Worm (Caenorhabditis elegans) whole organism, L3 larva: ENCODE measurements around the gene W04E12.2.

Experiments
- ZK546.5 ChIP-seq: sonication (generic microtip); optimal IDR thresholded peaks from 2 replicates; lab custom pipeline; 2017; ENCODE audit warnings: missing biosample characterization, missing genetic modification characterization
- aly-2 ChIP-seq: fragments of 150-350 bp; optimal IDR thresholded peaks from 2 replicates; lab custom pipeline; 2014; ENCODE audit warnings: missing biosample characterization, missing genetic modification characterization
- ama-1 ChIP-seq: fragments of 150-350 bp; optimal IDR thresholded peaks from 2 replicates; lab custom pipeline; 2018
- ceh-28 ChIP-seq: fragments of 150-350 bp; optimal IDR thresholded peaks from 2 replicates; lab custom pipeline; 2014; ENCODE audit warnings: missing biosample characterization, missing genetic modification reagents, missing genetic modification characterization
- ceh-82 ChIP-seq: fragments of 150-350 bp; optimal IDR thresholded peaks from 2 replicates; lab custom pipeline; 2014; ENCODE audit warnings: missing biosample characterization, missing genetic modification characterization
- daf-12 ChIP-seq: fragments of 150-350 bp; optimal IDR thresholded peaks from 2 replicates; lab custom pipeline; 2014; ENCODE audit warnings: missing biosample characterization, missing genetic modification reagents, missing genetic modification characterization
- egl-27 ChIP-seq: sonication (generic microtip); optimal IDR thresholded peaks from 4 replicates; lab custom pipeline; 2017; ENCODE audit warnings: missing biosample characterization, missing genetic modification reagents, missing genetic modification characterization
- egl-5 ChIP-seq: fragments of 150-350 bp; optimal IDR thresholded peaks from 2 replicates; lab custom pipeline; 2017; ENCODE audit warnings: missing biosample characterization, missing genetic modification reagents, missing genetic modification characterization, inconsistent platforms
- elt-1 ChIP-seq: fragments of 150-350 bp; optimal IDR thresholded peaks from 2 replicates; lab custom pipeline; 2014; ENCODE audit warnings: missing biosample characterization, missing genetic modification characterization
- elt-2 ChIP-seq: sonication (generic microtip); optimal IDR thresholded peaks from 2 replicates; lab custom pipeline; 2016; ENCODE audit warnings: missing genetic modification reagents, mild to moderate bottlenecking, missing genetic modification characterization, missing compliant biosample characterization
- elt-3 ChIP-seq, 3 experiments: fragments of 150-350 bp in 1 of 3; sonication (generic microtip) in 2 of 3; optimal IDR thresholded peaks; 2 replicates in 2 of 3; 4 replicates in 1 of 3; lab custom pipeline; 2014 to 2017; ENCODE audit warnings: missing biosample characterization in 3 of 3, missing genetic modification characterization in 3 of 3
- eor-1 ChIP-seq, 2 experiments: fragments of 150-350 bp; optimal IDR thresholded peaks; 2 replicates each; lab custom pipeline; 2014 to 2018; ENCODE audit warnings: missing biosample characterization in 2 of 2, missing genetic modification characterization in 2 of 2
- fkh-10 ChIP-seq: sonication (generic microtip); optimal IDR thresholded peaks from 2 replicates; lab custom pipeline; 2017; ENCODE audit warnings: missing biosample characterization, missing genetic modification reagents, missing genetic modification characterization
- fos-1 ChIP-seq: fragments of 150-350 bp; optimal IDR thresholded peaks from 2 replicates; lab custom pipeline; 2014; ENCODE audit warnings: missing biosample characterization, missing genetic modification characterization
- jun-1 ChIP-seq: fragments of 150-350 bp; optimal IDR thresholded peaks from 2 replicates; lab custom pipeline; 2014; ENCODE audit warnings: missing biosample characterization, missing genetic modification reagents, missing genetic modification characterization
- lin-15B ChIP-seq: fragments of 150-350 bp; optimal IDR thresholded peaks from 2 replicates; lab custom pipeline; 2014; ENCODE audit warnings: missing biosample characterization, missing genetic modification characterization
- mdl-1 ChIP-seq: fragments of 150-350 bp; optimal IDR thresholded peaks from 2 replicates; lab custom pipeline; 2014; ENCODE audit warnings: missing biosample characterization, missing genetic modification characterization
- mml-1 ChIP-seq: fragments of 150-350 bp; sonication (generic microtip); optimal IDR thresholded peaks from 3 replicates; lab custom pipeline; 2014; ENCODE audit warnings: missing biosample characterization, missing genetic modification characterization
- nfya-1 ChIP-seq: sonication (generic microtip); optimal IDR thresholded peaks from 2 replicates; lab custom pipeline; 2017; ENCODE audit warnings: missing genetic modification characterization, mild to moderate bottlenecking, missing compliant biosample characterization, antibody characterized with exemption, moderate library complexity; ENCODE audit not compliant: insufficient read depth
- nhr-11 ChIP-seq: fragments of 150-350 bp; optimal IDR thresholded peaks from 2 replicates; lab custom pipeline; 2014; ENCODE audit warnings: missing biosample characterization, missing genetic modification characterization
- nhr-12 ChIP-seq: fragments of 150-350 bp; optimal IDR thresholded peaks from 2 replicates; lab custom pipeline; 2014; ENCODE audit warnings: missing biosample characterization, missing genetic modification characterization
- nhr-237 ChIP-seq: fragments of 150-350 bp; optimal IDR thresholded peaks from 2 replicates; lab custom pipeline; 2014; ENCODE audit warnings: missing biosample characterization, missing genetic modification characterization
- nhr-25 ChIP-seq: sonication (generic microtip); optimal IDR thresholded peaks from 2 replicates; lab custom pipeline; 2017; ENCODE audit warnings: missing biosample characterization, missing genetic modification characterization
- nhr-28 ChIP-seq: fragments of 150-350 bp; optimal IDR thresholded peaks from 2 replicates; lab custom pipeline; 2014; ENCODE audit warnings: missing biosample characterization, missing genetic modification characterization
- nhr-76 ChIP-seq: fragments of 150-350 bp; sonication (generic microtip); optimal IDR thresholded peaks from 5 replicates; lab custom pipeline; 2014; ENCODE audit warnings: missing biosample characterization, missing genetic modification characterization
- nhr-77 ChIP-seq: fragments of 150-350 bp; optimal IDR thresholded peaks from 2 replicates; lab custom pipeline; 2014; ENCODE audit warnings: missing biosample characterization, missing genetic modification characterization
- pha-4 ChIP-seq: fragments of 150-350 bp; optimal IDR thresholded peaks from 2 replicates; lab custom pipeline; 2014; ENCODE audit warnings: missing biosample characterization, missing genetic modification reagents, missing genetic modification characterization
- pqm-1 ChIP-seq: fragments of 150-350 bp; optimal IDR thresholded peaks from 2 replicates; lab custom pipeline; 2017; ENCODE audit warnings: missing biosample characterization, missing genetic modification characterization, inconsistent platforms
- sea-2 ChIP-seq: fragments of 150-350 bp; sonication (generic microtip); optimal IDR thresholded peaks from 4 replicates; lab custom pipeline; 2014; ENCODE audit warnings: missing biosample characterization, missing genetic modification reagents, missing genetic modification characterization
- skn-1 ChIP-seq: fragments of 150-350 bp; optimal IDR thresholded peaks from 2 replicates; lab custom pipeline; 2014; ENCODE audit warnings: missing biosample characterization, missing genetic modification characterization
- snpc-4 ChIP-seq: fragments of 150-350 bp; optimal IDR thresholded peaks from 2 replicates; lab custom pipeline; 2014; ENCODE audit warnings: missing biosample characterization, missing genetic modification characterization
- unc-39 ChIP-seq: sonication (generic microtip); optimal IDR thresholded peaks from 4 replicates; lab custom pipeline; 2017; ENCODE audit warnings: missing biosample characterization, missing genetic modification characterization
- ztf-4 ChIP-seq: fragments of 150-350 bp; optimal IDR thresholded peaks from 2 replicates; lab custom pipeline; 2014; ENCODE audit warnings: missing biosample characterization, missing genetic modification characterization

W04E12.2 gene

ce11 chrV:19754331-19754730 is 13.4 kb upstream of the W04E12.2 start:
- TF ChIP-seq egl-27 (tag; lab: Kevin White, UChicago) (no peak), daf-12 (tag; lab: Kevin White, UChicago) (no peak), elt-2 (tag; lab: Kevin White, UChicago) (peak; percentile 60)

DNA sequence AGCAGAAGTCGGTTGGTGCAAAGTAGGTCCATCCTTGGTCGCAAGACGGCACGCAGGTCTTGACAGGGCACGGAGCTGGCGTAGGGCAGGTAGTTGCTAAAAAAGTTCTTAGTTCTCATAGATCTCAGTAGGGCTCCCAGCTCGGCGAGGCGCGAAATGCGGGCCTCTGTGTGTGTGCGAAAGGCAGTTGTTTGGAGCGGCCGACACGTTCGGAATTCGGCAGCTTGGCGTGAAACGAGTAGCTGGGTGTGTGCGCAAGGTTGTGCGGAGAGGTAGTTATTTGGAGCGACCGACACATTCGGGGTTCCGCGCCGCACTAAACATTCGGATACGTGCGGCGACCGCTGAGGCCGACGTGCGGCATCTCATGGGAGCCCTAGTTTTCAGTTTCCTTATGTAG is 11.9 kb upstream of the W04E12.2 start:
- TF ChIP-seq nhr-77 (tag; lab: Kevin White, UChicago): no peak
- TF ChIP-seq ceh-82 (tag; lab: Kevin White, UChicago): no peak
- no peak for TF ChIP-seq nhr-28
- TF ChIP-seq nhr-76 (tag; lab: Kevin White, UChicago): no peak
- TF ChIP-seq mml-1 (tag; lab: Kevin White, UChicago): no peak
- TF ChIP-seq skn-1 (tag; lab: Kevin White, UChicago): no peak
- TF ChIP-seq fos-1 (tag; lab: Kevin White, UChicago): no peak
- no peak for TF ChIP-seq ama-1 (lab: Kevin White, UChicago)
- no peak for TF ChIP-seq elt-3 (tag; optimal IDR thresholded peaks at IDR 0.05; lab: Kevin White, UChicago)
- no peak for TF ChIP-seq nhr-237 (tag; lab: Kevin White, UChicago)
- no peak for TF ChIP-seq jun-1 (tag; lab: Kevin White, UChicago)
- no peak for TF ChIP-seq egl-27 (tag; lab: Kevin White, UChicago)
- no peak for TF ChIP-seq snpc-4 (tag; lab: Kevin White, UChicago)
- TF ChIP-seq elt-1 (tag; lab: Kevin White, UChicago): no peak
- TF ChIP-seq aly-2 (tag; lab: Kevin White, UChicago): no peak
- no peak for TF ChIP-seq lin-15B (tag; lab: Kevin White, UChicago)
- TF ChIP-seq sea-2 (GFP tag; lab: Kevin White, UChicago): no peak
- TF ChIP-seq nhr-12: no peak
- TF ChIP-seq egl-5 (tag; lab: Kevin White, UChicago): no peak
- TF ChIP-seq elt-2 (tag; lab: Kevin White, UChicago): no peak

DNA sequence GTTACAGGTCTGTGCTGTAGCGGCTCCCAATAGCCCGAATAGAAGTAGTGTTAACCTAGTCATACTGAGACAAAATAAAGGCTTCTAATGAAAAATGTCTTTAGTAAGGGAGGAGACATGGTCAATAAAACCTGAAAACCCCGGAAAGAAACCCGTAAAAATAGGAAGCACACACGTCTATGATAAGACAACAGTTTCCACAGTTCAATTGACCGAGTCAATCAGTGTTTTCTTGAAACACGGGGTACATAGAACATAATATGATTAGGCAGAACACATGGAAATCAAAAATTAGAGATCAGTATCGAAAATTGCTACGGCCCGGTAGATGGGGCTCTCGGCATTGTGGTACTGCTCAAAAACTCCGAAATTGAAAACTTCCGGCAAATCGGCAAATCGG is 10.2 kb upstream of the W04E12.2 start, which contains the start of gene clec-49:
Gene clec-49, minus strand, starts transcription at position 103 of the 400 bp plus-strand sequence.
- TF ChIP-seq ZK546.5 (tag; lab: Kevin White, UChicago) (no peak), pqm-1 (tag; lab: Kevin White, UChicago) (peak; percentile 65), mdl-1 (tag; lab: Kevin White, UChicago) (no peak), skn-1 (tag; lab: Kevin White, UChicago) (no peak), elt-1 (tag; lab: Kevin White, UChicago) (no peak), jun-1 (tag; lab: Kevin White, UChicago) (no peak), ceh-82 (tag; lab: Kevin White, UChicago) (no peak), elt-2 (tag; lab: Kevin White, UChicago) (peak; percentile 69), nhr-237 (tag; lab: Kevin White, UChicago) (no peak), ztf-4 (tag; lab: Kevin White, UChicago) (no peak), nhr-76 (tag; lab: Kevin White, UChicago) (no peak)

ce11 chrV:19747144-19747543 is 6.2 kb upstream of the W04E12.2 start:
- TF ChIP-seq aly-2 (tag; lab: Kevin White, UChicago) (no peak), nhr-77 (tag; lab: Kevin White, UChicago) (no peak), unc-39 (no peak), elt-3 (tag; optimal IDR thresholded peaks at IDR 0.05; lab: Kevin White, UChicago) (no peak), nfya-1 (tag; lab: Kevin White, UChicago) (no peak), egl-27 (tag; lab: Kevin White, UChicago) (no peak), skn-1 (tag; lab: Kevin White, UChicago) (no peak)
- TF ChIP-seq, all 47 proteins: peak for 0

- TF ChIP-seq aly-2 (tag; lab: Kevin White, UChicago) (no peak), ceh-28 (no peak), pha-4 (tag; lab: Kevin White, UChicago) (no peak), nhr-11 (tag; lab: Kevin White, UChicago) (no peak), eor-1 (tag; optimal IDR thresholded peaks at IDR 0.05; lab: Kevin White, UChicago) (no peak), skn-1 (tag; lab: Kevin White, UChicago) (no peak), nhr-25 (tag; lab: Kevin White, UChicago) (no peak), fkh-10 (GFP tag; lab: Kevin White, UChicago) (no peak)
These were observed 4.9 kb upstream of the W04E12.2 start, which contains the start of gene W04E12.5 for ce11 chrV:19745852-19746251. W04E12.5 (plus strand) TSS chrV:19746152.
